Fruit fly (Drosophila melanogaster) whole organism, adult: ENCODE results near the gene CCT2.

Experiments used
- CG14711 ChIP-seq: fragments of 200-800 bp; sonication (Bioruptor generic); optimal IDR thresholded peaks from 2 replicates; lab custom pipeline; 2018; ENCODE audit warnings: missing biosample characterization, mild to moderate bottlenecking, missing genetic modification characterization, moderate library complexity
- CG1620 ChIP-seq: fragments of 200-800 bp; sonication (Bioruptor generic); optimal IDR thresholded peaks from 2 replicates; lab custom pipeline; 2016; ENCODE audit warnings: missing biosample characterization, missing genetic modification characterization
- CG33017 ChIP-seq: fragments of 200-800 bp; sonication (Bioruptor generic); optimal IDR thresholded peaks from 2 replicates; lab custom pipeline; 2018; ENCODE audit warnings: missing biosample characterization, mild to moderate bottlenecking, missing genetic modification characterization, moderate library complexity
- Clk ChIP-seq: fragments of 200-800 bp; sonication (Bioruptor generic); optimal IDR thresholded peaks from 2 replicates; lab custom pipeline; 2017; ENCODE audit warnings: missing biosample characterization, missing genetic modification characterization
- Crg-1 ChIP-seq: fragments of 200-800 bp; sonication (Bioruptor generic); optimal IDR thresholded peaks from 2 replicates; lab custom pipeline; 2016; ENCODE audit warnings: missing biosample characterization, missing genetic modification characterization
- cic ChIP-seq: fragments of 200-800 bp; sonication (Bioruptor generic); optimal IDR thresholded peaks from 2 replicates; lab custom pipeline; 2017; ENCODE audit warnings: missing biosample characterization, mild to moderate bottlenecking, missing genetic modification characterization, moderate library complexity
- cnc ChIP-seq, 2 experiments: fragments of >200 bp; optimal IDR thresholded peaks; 2 replicates each; lab custom pipeline; 2017
- kay ChIP-seq: fragments of 200-800 bp; sonication (Bioruptor generic); peaks from one replicate; lab custom pipeline; 2016; ENCODE audit warnings: missing biosample characterization, missing genetic modification characterization, borderline replicate concordance
- ovo ChIP-seq: fragments of 200-800 bp; sonication (Bioruptor generic); optimal IDR thresholded peaks from 2 replicates; lab custom pipeline; 2016; ENCODE audit warnings: missing biosample characterization, missing genetic modification characterization
- pad ChIP-seq: fragments of 200-800 bp; sonication (Bioruptor generic); optimal IDR thresholded peaks from 3 replicates; lab custom pipeline; 2017; ENCODE audit warnings: missing biosample characterization, missing genetic modification characterization, mild to moderate bottlenecking, moderate library complexity, missing genetic modification reagents
- tj ChIP-seq: fragments of 200-800 bp; sonication (Bioruptor generic); optimal IDR thresholded peaks from 3 replicates; lab custom pipeline; 2017; ENCODE audit warnings: missing biosample characterization, mild to moderate bottlenecking, missing genetic modification characterization, moderate library complexity

dm6 chrX:9067754-9068477 is 21.4 kb upstream of the CCT2 start, which contains the start of gene CG15365:
- TF ChIP-seq cnc (optimal IDR thresholded peaks at IDR 0.05; lab: Kevin White, UChicago), result no peak
- TF ChIP-seq ovo (GFP tag; lab: Kevin White, UChicago), result no peak
- TF ChIP-seq CG14711 (tag; lab: Kevin White, UChicago), result no peak
- TF ChIP-seq CG33017 (tag; lab: Kevin White, UChicago), result no peak
- no peak for TF ChIP-seq cic (GFP tag; lab: Kevin White, UChicago)
- no peak for TF ChIP-seq Clk
- peak; percentile 14 for TF ChIP-seq tj
- no peak for TF ChIP-seq Crg-1 (GFP tag; lab: Kevin White, UChicago)
- TF ChIP-seq kay (GFP tag; lab: Kevin White, UChicago), result no peak
- no peak for TF ChIP-seq pad (GFP tag; lab: Kevin White, UChicago)
- TF ChIP-seq CG1620, result peak; percentile 11
